Fruit fly (Drosophila melanogaster) whole organism, prepupa: ENCODE measurements around the gene Tsp29Fb.

Experiments used
- CG10631 ChIP-seq: fragments of 200-800 bp; sonication (Bioruptor generic); optimal IDR thresholded peaks from 2 replicates; lab custom pipeline; 2016; ENCODE audit warnings: missing biosample characterization, missing genetic modification characterization
- CG10669 ChIP-seq: fragments of 200-800 bp; sonication (Bioruptor generic); optimal IDR thresholded peaks from 3 replicates; lab custom pipeline; 2018; ENCODE audit warnings: missing biosample characterization, mild to moderate bottlenecking, missing genetic modification characterization, moderate library complexity
- CG11294 ChIP-seq: fragments of 200-800 bp; sonication (Bioruptor generic); IDR thresholded peaks from 2 replicates; pipeline ENCODE4 v1.3.6; 2022; ENCODE audit warnings: missing biosample characterization, missing genetic modification characterization
- CG15336 ChIP-seq: fragments of 200-800 bp; sonication (Bioruptor generic); IDR thresholded peaks from 2 replicates; pipeline ENCODE4 v1.3.6; 2022; ENCODE audit warnings: missing biosample characterization, missing genetic modification characterization
- CG16779 ChIP-seq: fragments of 200-800 bp; sonication (Bioruptor generic); optimal IDR thresholded peaks from 3 replicates; lab custom pipeline; 2017; ENCODE audit warnings: missing biosample characterization, mild to moderate bottlenecking, missing genetic modification characterization
- CG31627 ChIP-seq: fragments of 200-800 bp; sonication (Bioruptor generic); optimal IDR thresholded peaks from 3 replicates; lab custom pipeline; 2016; ENCODE audit warnings: missing biosample characterization, missing genetic modification characterization
- CG32006 ChIP-seq: fragments of 200-800 bp; sonication (Bioruptor generic); optimal IDR thresholded peaks from 3 replicates; lab custom pipeline; 2017; ENCODE audit warnings: missing biosample characterization, mild to moderate bottlenecking, missing genetic modification characterization
- CG34406 ChIP-seq: fragments of 200-800 bp; sonication (Bioruptor generic); optimal IDR thresholded peaks from 3 replicates; lab custom pipeline; 2016; ENCODE audit warnings: missing biosample characterization, missing genetic modification characterization
- CG3919 ChIP-seq: fragments of 200-800 bp; sonication (Bioruptor generic); optimal IDR thresholded peaks from 3 replicates; lab custom pipeline; 2016; ENCODE audit warnings: missing biosample characterization, missing genetic modification characterization
- CG4318 ChIP-seq: fragments of 200-800 bp; sonication (Bioruptor generic); optimal IDR thresholded peaks from 3 replicates; lab custom pipeline; 2017; ENCODE audit warnings: missing biosample characterization, mild to moderate bottlenecking, missing genetic modification characterization
- CG6163 ChIP-seq: fragments of 200-800 bp; sonication (Bioruptor generic); IDR thresholded peaks from 3 replicates; pipeline ENCODE4 v1.3.6; 2022; ENCODE audit warnings: missing biosample characterization, missing genetic modification characterization
- CG6276 ChIP-seq: fragments of 200-800 bp; sonication (Bioruptor generic); optimal IDR thresholded peaks from 2 replicates; lab custom pipeline; 2017; ENCODE audit warnings: missing biosample characterization, mild to moderate bottlenecking, missing genetic modification characterization
- CG6792 ChIP-seq: fragments of 200-800 bp; sonication (Bioruptor generic); optimal IDR thresholded peaks from 3 replicates; lab custom pipeline; 2016; ENCODE audit warnings: missing biosample characterization, missing genetic modification characterization
- CG6808 ChIP-seq: fragments of 200-800 bp; sonication (Bioruptor generic); optimal IDR thresholded peaks from 3 replicates; lab custom pipeline; 2017; ENCODE audit warnings: missing biosample characterization, missing genetic modification characterization, mild to moderate bottlenecking, moderate library complexity, missing genetic modification reagents
- CG7368 ChIP-seq: fragments of 200-800 bp; sonication (Bioruptor generic); optimal IDR thresholded peaks from 3 replicates; lab custom pipeline; 2016; ENCODE audit warnings: missing biosample characterization, missing genetic modification characterization
- CG8119 ChIP-seq: fragments of 200-800 bp; sonication (Bioruptor generic); IDR thresholded peaks from 3 replicates; pipeline ENCODE4 v1.3.6; 2022; ENCODE audit warnings: missing biosample characterization, missing genetic modification characterization
- CG8319 ChIP-seq: fragments of 200-800 bp; sonication (Bioruptor generic); optimal IDR thresholded peaks from 3 replicates; lab custom pipeline; 2016; ENCODE audit warnings: missing biosample characterization, missing genetic modification characterization
- CG8632 ChIP-seq: fragments of 200-800 bp; sonication (Bioruptor generic); optimal IDR thresholded peaks from 3 replicates; lab custom pipeline; 2016; ENCODE audit warnings: missing biosample characterization, missing genetic modification characterization
- CG9139 ChIP-seq: fragments of 200-800 bp; sonication (Bioruptor generic); optimal IDR thresholded peaks from 3 replicates; lab custom pipeline; 2017; ENCODE audit warnings: missing biosample characterization, mild to moderate bottlenecking, missing genetic modification characterization
- Eip78C ChIP-seq: fragments of 200-800 bp; sonication (Bioruptor generic); peaks from one replicate; lab custom pipeline; 2016; ENCODE audit warnings: missing biosample characterization, missing genetic modification characterization
- Eip93F ChIP-seq: fragments of 200-800 bp; sonication (Bioruptor generic); optimal IDR thresholded peaks from 2 replicates; lab custom pipeline; 2016; ENCODE audit warnings: missing biosample characterization, mild to moderate bottlenecking, missing genetic modification characterization
- Ets21C ChIP-seq: fragments of 200-800 bp; sonication (Bioruptor generic); optimal IDR thresholded peaks from 3 replicates; lab custom pipeline; 2016; ENCODE audit warnings: missing biosample characterization, missing genetic modification characterization
- Hr4 ChIP-seq: fragments of 200-800 bp; sonication (Bioruptor generic); optimal IDR thresholded peaks from 3 replicates; lab custom pipeline; 2016; ENCODE audit warnings: missing biosample characterization, missing genetic modification characterization
- Lpt ChIP-seq: fragments of 200-800 bp; sonication (Bioruptor generic); optimal IDR thresholded peaks from 3 replicates; lab custom pipeline; 2016; ENCODE audit warnings: missing biosample characterization, missing genetic modification characterization
- OdsH ChIP-seq: fragments of 200-800 bp; sonication (Bioruptor generic); optimal IDR thresholded peaks from 3 replicates; lab custom pipeline; 2016; ENCODE audit warnings: missing biosample characterization, missing genetic modification characterization
- Sox14 ChIP-seq: fragments of 200-800 bp; sonication (Bioruptor generic); optimal IDR thresholded peaks from 3 replicates; lab custom pipeline; 2016; ENCODE audit warnings: missing biosample characterization, missing genetic modification characterization
- Sox15 ChIP-seq: fragments of 200-800 bp; sonication (Bioruptor generic); optimal IDR thresholded peaks from 3 replicates; lab custom pipeline; 2016; ENCODE audit warnings: missing biosample characterization, missing genetic modification characterization
- achi ChIP-seq: fragments of 200-800 bp; sonication (Bioruptor generic); optimal IDR thresholded peaks from 3 replicates; lab custom pipeline; 2016; ENCODE audit warnings: missing biosample characterization, missing genetic modification characterization
- acj6 ChIP-seq: fragments of 200-800 bp; sonication (Bioruptor generic); optimal IDR thresholded peaks from 3 replicates; lab custom pipeline; 2016; ENCODE audit warnings: missing biosample characterization, missing genetic modification characterization
- cyc ChIP-seq: fragments of 200-800 bp; sonication (Bioruptor generic); optimal IDR thresholded peaks from 3 replicates; lab custom pipeline; 2016; ENCODE audit warnings: missing biosample characterization, missing genetic modification characterization
- dac ChIP-seq: fragments of 200-800 bp; sonication (Bioruptor generic); optimal IDR thresholded peaks from 2 replicates; lab custom pipeline; 2017; ENCODE audit warnings: missing biosample characterization, mild to moderate bottlenecking, missing genetic modification characterization
- eg ChIP-seq: fragments of 200-800 bp; sonication (Bioruptor generic); IDR thresholded peaks from 3 replicates; pipeline ENCODE4 v1.3.6; 2022; ENCODE audit warnings: missing biosample characterization, missing genetic modification characterization
- fd59A ChIP-seq: fragments of 200-800 bp; sonication (Bioruptor generic); optimal IDR thresholded peaks from 2 replicates; lab custom pipeline; 2017; ENCODE audit warnings: missing biosample characterization, mild to moderate bottlenecking, missing genetic modification characterization, missing genetic modification reagents
- fd85E ChIP-seq: fragments of 200-800 bp; sonication (Bioruptor generic); optimal IDR thresholded peaks from 3 replicates; lab custom pipeline; 2016; ENCODE audit warnings: missing biosample characterization, missing genetic modification characterization
- fkh ChIP-seq: fragments of 200-800 bp; sonication (Bioruptor generic); optimal IDR thresholded peaks from 3 replicates; lab custom pipeline; 2017; ENCODE audit warnings: missing biosample characterization, mild to moderate bottlenecking, missing genetic modification characterization, moderate library complexity
- lz ChIP-seq: fragments of 200-800 bp; sonication (Bioruptor generic); optimal IDR thresholded peaks from 3 replicates; lab custom pipeline; 2016; ENCODE audit warnings: missing biosample characterization, missing genetic modification characterization
- pdm3 ChIP-seq: fragments of 200-800 bp; sonication (Bioruptor generic); optimal IDR thresholded peaks from 3 replicates; lab custom pipeline; 2016; ENCODE audit warnings: missing biosample characterization, missing genetic modification characterization
- salr ChIP-seq, 2 experiments: fragments of 200-800 bp; sonication (Bioruptor generic); optimal IDR thresholded peaks; 3 replicates each; lab custom pipeline; 2016 to 2018; ENCODE audit warnings: missing biosample characterization in 2 of 2, missing genetic modification characterization in 2 of 2, mild to moderate bottlenecking in 1 of 2
- ss ChIP-seq, 2 experiments: fragments of 200-800 bp; sonication (Bioruptor generic); optimal IDR thresholded peaks; 2 replicates in 1 of 2; 3 replicates in 1 of 2; lab custom pipeline; 2017 to 2018; ENCODE audit warnings: mild to moderate bottlenecking in 2 of 2, missing biosample characterization in 2 of 2, missing genetic modification characterization in 2 of 2, moderate library complexity in 1 of 2
- svp ChIP-seq: fragments of 200-800 bp; sonication (Bioruptor generic); peaks from one replicate; lab custom pipeline; 2016; ENCODE audit warnings: missing biosample characterization, missing genetic modification characterization
- topi ChIP-seq: fragments of 200-800 bp; sonication (Bioruptor generic); optimal IDR thresholded peaks from 3 replicates; lab custom pipeline; 2016; ENCODE audit warnings: missing biosample characterization, missing genetic modification characterization
- vri ChIP-seq: fragments of 200-800 bp; sonication (Bioruptor generic); optimal IDR thresholded peaks from 3 replicates; lab custom pipeline; 2016; ENCODE audit warnings: missing biosample characterization, mild to moderate bottlenecking, missing genetic modification characterization

Tsp29Fb gene

dm6 chr2L:8959001-8959461 is 21.8 kb downstream of the Tsp29Fb start, which contains the start of gene CG31886:
TSS of gene CG31886 (minus strand) at chr2L:8959051.
- TF ChIP-seq CG6163 (GFP tag; lab: Robert Waterston, UW): no peak
- TF ChIP-seq CG32006 (GFP tag; lab: Kevin White, UChicago): peak; percentile 75
- TF ChIP-seq pdm3 (GFP tag; lab: Kevin White, UChicago): peak; percentile 25
- no peak for TF ChIP-seq ss (GFP tag; optimal IDR thresholded peaks at IDR 0.05; lab: Kevin White, UChicago)
- TF ChIP-seq topi (GFP tag; lab: Kevin White, UChicago): no peak
- TF ChIP-seq CG10631: peak; percentile 27
- TF ChIP-seq fkh (GFP tag; lab: Kevin White, UChicago): peak; percentile 56
- no peak for TF ChIP-seq Sox14 (GFP tag; lab: Kevin White, UChicago)
- no peak for TF ChIP-seq fd59A (GFP tag; lab: Kevin White, UChicago)
- peak; percentile 17 for TF ChIP-seq CG4318 (GFP tag; lab: Kevin White, UChicago)
- TF ChIP-seq CG3919 (GFP tag; lab: Kevin White, UChicago): peak; percentile 20
- no peak for TF ChIP-seq cyc
- TF ChIP-seq achi (GFP tag; lab: Kevin White, UChicago): peak; percentile 45
- TF ChIP-seq acj6 (GFP tag; lab: Kevin White, UChicago): peak; percentile 10
- TF ChIP-seq OdsH (GFP tag; lab: Kevin White, UChicago): peak; percentile 56
- TF ChIP-seq CG15336 (GFP tag; lab: Robert Waterston, UW): no peak; the same call in 1 of the 2 replicates
- peak; percentile 1 for TF ChIP-seq CG10669 (GFP tag; lab: Kevin White, UChicago)
- TF ChIP-seq CG8632: no peak
- peak; percentile 73 for TF ChIP-seq CG6276 (GFP tag; lab: Kevin White, UChicago)
- TF ChIP-seq Hr4: peak; percentile 15
- TF ChIP-seq salr (GFP tag; optimal IDR thresholded peaks at IDR 0.05; lab: Kevin White, UChicago): peak in 1 of 2 experiments; percentile 11
- peak; percentile 29 for TF ChIP-seq CG16779 (tag; lab: Kevin White, UChicago)
- TF ChIP-seq Eip93F (GFP tag; lab: Kevin White, UChicago): no peak
- TF ChIP-seq svp (GFP tag; lab: Kevin White, UChicago): peak; percentile 24
- peak; percentile 44 for TF ChIP-seq CG11294 (GFP tag; lab: Robert Waterston, UW)
- no peak for TF ChIP-seq CG31627 (GFP tag; lab: Kevin White, UChicago)
- TF ChIP-seq Lpt: no peak
- no peak for TF ChIP-seq CG7368 (GFP tag; lab: Kevin White, UChicago)
- TF ChIP-seq CG8119 (GFP tag; lab: Robert Waterston, UW): peak; percentile 84; the same call in 2 of the 3 replicates
- TF ChIP-seq eg (GFP tag; lab: Robert Waterston, UW): peak; percentile 82; the same call in 2 of the 3 replicates
- no peak for TF ChIP-seq CG9139
- TF ChIP-seq, all 60 proteins: peak for 18

dm6 chr2L:8962254-8962653 is 25.1 kb downstream of the Tsp29Fb start, which contains the start of the genes CG9525 and CG32985:
TSS of gene CG9525 (minus strand) at chr2L:8962354.
TSS of gene CG32985 (plus strand) at chr2L:8962533.
- TF ChIP-seq OdsH (GFP tag; lab: Kevin White, UChicago) (no peak), CG32006 (GFP tag; lab: Kevin White, UChicago) (no peak), CG11294 (GFP tag; lab: Robert Waterston, UW) (no peak), CG16779 (tag; lab: Kevin White, UChicago) (no peak), lz (GFP tag; lab: Kevin White, UChicago) (no peak), fd59A (GFP tag; lab: Kevin White, UChicago) (no peak), CG15336 (GFP tag; lab: Robert Waterston, UW) (no peak), CG6792 (no peak), dac (GFP tag; lab: Kevin White, UChicago) (no peak), Eip78C (GFP tag; lab: Kevin White, UChicago) (no peak), ss (GFP tag; optimal IDR thresholded peaks at IDR 0.05; lab: Kevin White, UChicago) (no peak), fd85E (GFP tag; lab: Kevin White, UChicago) (no peak), CG8319 (GFP tag; lab: Kevin White, UChicago) (no peak), CG8632 (no peak), cyc (no peak)

- TF ChIP-seq CG6276 (GFP tag; lab: Kevin White, UChicago) (no peak), Ets21C (no peak), CG9139 (no peak), CG6808 (GFP tag; lab: Kevin White, UChicago) (no peak), CG16779 (tag; lab: Kevin White, UChicago) (no peak), cyc (no peak), dac (GFP tag; lab: Kevin White, UChicago) (no peak), CG31627 (GFP tag; lab: Kevin White, UChicago) (no peak), fkh (GFP tag; lab: Kevin White, UChicago) (no peak), CG6163 (GFP tag; lab: Robert Waterston, UW) (no peak), Hr4 (no peak), CG32006 (GFP tag; lab: Kevin White, UChicago) (no peak), vri (GFP tag; lab: Kevin White, UChicago) (no peak), CG34406 (GFP tag; lab: Kevin White, UChicago) (no peak), Sox14 (GFP tag; lab: Kevin White, UChicago) (no peak), Sox15 (no peak), CG4318 (GFP tag; lab: Kevin White, UChicago) (no peak), acj6 (GFP tag; lab: Kevin White, UChicago) (no peak)
Observed at dm6 chr2L:8964657-8965056, 27.5 kb downstream of the Tsp29Fb start, which contains the start of gene CG32984. TSS of gene CG32984 (plus strand) at chr2L:8964957.
